Worm (Caenorhabditis elegans) whole organism, L1 larva: ENCODE results near the gene C36A4.10.

ENCODE experiments used
- C34B4.2 ChIP-seq: sonication (generic microtip); optimal IDR thresholded peaks from 2 replicates; lab custom pipeline; 2017; ENCODE audit warnings: mild to moderate bottlenecking, missing genetic modification characterization, missing compliant biosample characterization
- alr-1 ChIP-seq: fragments of 200-800 bp; sonication (Bioruptor generic); optimal IDR thresholded peaks from 2 replicates; lab custom pipeline; 2018; ENCODE audit warnings: borderline replicate concordance, mild to moderate bottlenecking, missing genetic modification characterization, missing compliant biosample characterization
- fkh-10 ChIP-seq: sonication (generic microtip); optimal IDR thresholded peaks from 2 replicates; lab custom pipeline; 2017; ENCODE audit warnings: missing biosample characterization, missing genetic modification reagents, missing genetic modification characterization
- fos-1 ChIP-seq: fragments of 150-350 bp; optimal IDR thresholded peaks from 2 replicates; lab custom pipeline; 2014; ENCODE audit warnings: missing biosample characterization, missing genetic modification characterization
- lin-35 ChIP-seq, 2 experiments: fragments of 150-350 bp; optimal IDR thresholded peaks; 2 replicates each; lab custom pipeline; 2014; ENCODE audit warnings: missing biosample characterization in 2 of 2, missing genetic modification characterization in 2 of 2, missing genetic modification reagents in 2 of 2
- mdl-1 ChIP-seq, 2 experiments: fragments of 150-350 bp; optimal IDR thresholded peaks; 2 replicates each; lab custom pipeline; 2014 to 2017; ENCODE audit warnings: missing biosample characterization in 2 of 2, missing genetic modification characterization in 2 of 2, inconsistent platforms in 1 of 2
- mep-1 ChIP-seq: fragments of 150-350 bp; optimal IDR thresholded peaks from 2 replicates; lab custom pipeline; 2014; ENCODE audit warnings: missing biosample characterization, missing genetic modification characterization
- nhr-28 ChIP-seq: fragments of 150-350 bp; optimal IDR thresholded peaks from 2 replicates; lab custom pipeline; 2014; ENCODE audit warnings: missing biosample characterization, missing genetic modification characterization
- nhr-76 ChIP-seq: sonication (generic microtip); optimal IDR thresholded peaks from 2 replicates; lab custom pipeline; 2017; ENCODE audit warnings: missing biosample characterization, missing genetic modification characterization
- snu-23 ChIP-seq: sonication (generic microtip); optimal IDR thresholded peaks from 2 replicates; lab custom pipeline; 2016; ENCODE audit warnings: missing genetic modification characterization, missing compliant biosample characterization
- tbx-2 ChIP-seq: sonication (generic microtip); optimal IDR thresholded peaks from 2 replicates; lab custom pipeline; 2016; ENCODE audit warnings: missing genetic modification characterization, missing compliant biosample characterization
- unc-62 ChIP-seq: fragments of 150-350 bp; optimal IDR thresholded peaks from 2 replicates; lab custom pipeline; 2014; ENCODE audit warnings: missing biosample characterization, missing genetic modification reagents, missing genetic modification characterization

ce11 chrIII:3797180-3798026, 33.9 kb downstream of the C36A4.10 start:
- TF ChIP-seq mep-1 (tag; lab: Kevin White, UChicago) (peak; percentile 48), snu-23 (GFP tag; lab: Kevin White, UChicago) (peak; percentile 49), fkh-10 (no peak), mdl-1 (tag; optimal IDR thresholded peaks at IDR 0.05; lab: Kevin White, UChicago) (peak in 1 of 2 experiments; percentile 74), lin-35 (GFP tag; optimal IDR thresholded peaks at IDR 0.05; lab: Kevin White, UChicago) (peak in 1 of 2 experiments; percentile 38), C34B4.2 (tag; lab: Kevin White, UChicago) (no peak), alr-1 (tag; lab: Kevin White, UChicago) (no peak), fos-1 (tag; lab: Kevin White, UChicago) (no peak), unc-62 (GFP tag; lab: Kevin White, UChicago) (no peak), nhr-28 (tag; lab: Kevin White, UChicago) (no peak), tbx-2 (tag; lab: Kevin White, UChicago) (no peak), nhr-76 (tag; lab: Kevin White, UChicago) (no peak)
